Fruit fly (Drosophila melanogaster) whole organism, embryonic: ENCODE measurements around the gene CG16953.

Experiments used
- Adf1 ChIP-seq: fragments of 200-800 bp; sonication (Bioruptor generic); IDR thresholded peaks from 2 replicates; pipeline ENCODE4 v1.3.6; 2022; ENCODE audit warnings: missing biosample characterization, missing genetic modification characterization
- CG10654 ChIP-seq: fragments of 200-800 bp; sonication (Bioruptor generic); optimal IDR thresholded peaks from 2 replicates; lab custom pipeline; 2016; ENCODE audit warnings: missing biosample characterization, missing genetic modification characterization
- CG10959 ChIP-seq: fragments of 200-800 bp; sonication (Bioruptor generic); IDR thresholded peaks from 2 replicates; pipeline ENCODE4 v1.3.6; 2022; ENCODE audit warnings: missing biosample characterization, missing genetic modification characterization
- CG11247 ChIP-seq: fragments of 200-800 bp; sonication (Bioruptor generic); IDR thresholded peaks from 2 replicates; pipeline ENCODE4 v1.3.6; 2022; ENCODE audit warnings: missing biosample characterization, missing genetic modification characterization
- CG11695 ChIP-seq: fragments of 200-800 bp; sonication (Bioruptor generic); IDR thresholded peaks from 3 replicates; pipeline ENCODE4 v1.3.6; 2022; ENCODE audit warnings: missing biosample characterization, missing genetic modification characterization
- CG12391 ChIP-seq: fragments of 200-800 bp; sonication (Bioruptor generic); optimal IDR thresholded peaks from 3 replicates; lab custom pipeline; 2018; ENCODE audit warnings: missing biosample characterization, mild to moderate bottlenecking, missing genetic modification characterization, moderate library complexity
- CG17186 ChIP-seq: fragments of 200-800 bp; sonication (Bioruptor generic); optimal IDR thresholded peaks from 3 replicates; lab custom pipeline; 2017; ENCODE audit warnings: missing biosample characterization, missing genetic modification reagents, missing genetic modification characterization
- CG2199 ChIP-seq: fragments of 200-800 bp; sonication (Bioruptor generic); IDR thresholded peaks from 3 replicates; pipeline ENCODE4 v1.3.6; 2022; ENCODE audit warnings: missing biosample characterization, missing genetic modification characterization
- CG2712 ChIP-seq: fragments of 200-800 bp; optimal IDR thresholded peaks from 3 replicates; lab custom pipeline; 2019; ENCODE audit warnings: missing biosample characterization, mild to moderate bottlenecking, missing genetic modification characterization, moderate library complexity
- CG3726 ChIP-seq: fragments of 200-800 bp; sonication (Bioruptor generic); IDR thresholded peaks from 3 replicates; pipeline ENCODE4, ENCODE4 v1.3.6; 2022; ENCODE audit warnings: missing biosample characterization, missing genetic modification characterization
- CG6175 ChIP-seq: fragments of 200-800 bp; sonication (Bioruptor generic); IDR thresholded peaks from 3 replicates; pipeline ENCODE4 v1.3.6; 2022; ENCODE audit warnings: missing biosample characterization, missing genetic modification characterization
- CG7963 ChIP-seq: fragments of 200-800 bp; sonication (Bioruptor generic); IDR thresholded peaks from 3 replicates; pipeline ENCODE4 v1.3.6; 2022; ENCODE audit warnings: missing biosample characterization, missing genetic modification characterization; ENCODE audit not compliant: partially characterized antibody
- D19A ChIP-seq: fragments of 200-800 bp; optimal IDR thresholded peaks from 3 replicates; lab custom pipeline; 2019; ENCODE audit warnings: missing biosample characterization, mild to moderate bottlenecking, missing genetic modification characterization, moderate library complexity
- Drgx ChIP-seq: fragments of 200-800 bp; sonication (Bioruptor generic); IDR thresholded peaks from 2 replicates; pipeline ENCODE4 v1.3.6; 2022; ENCODE audit warnings: missing biosample characterization, missing genetic modification characterization
- GATAe ChIP-seq: fragments of 200-800 bp; sonication (Bioruptor generic); conservative IDR thresholded peaks from 2 replicates; pipeline ENCODE4 v1.3.6; 2022; ENCODE audit warnings: missing biosample characterization, missing genetic modification characterization
- Hey ChIP-seq: fragments of 200-800 bp; sonication (Bioruptor generic); optimal IDR thresholded peaks from 3 replicates; lab custom pipeline; 2018; ENCODE audit warnings: missing biosample characterization, mild to moderate bottlenecking, missing genetic modification characterization
- Med ChIP-seq: fragments of 200-800 bp; sonication (Bioruptor generic); peaks from one replicate; lab custom pipeline; 2016; ENCODE audit warnings: missing biosample characterization, missing genetic modification characterization, mild to moderate bottlenecking, inconsistent platforms, moderate library complexity
- Oaz ChIP-seq: fragments of 200-800 bp; sonication (Bioruptor generic); IDR thresholded peaks from 2 replicates; pipeline ENCODE4 v1.3.6; 2022; ENCODE audit warnings: missing biosample characterization, missing genetic modification characterization
- Sox102F ChIP-seq: fragments of 200-800 bp; sonication (Bioruptor generic); optimal IDR thresholded peaks from 2 replicates; lab custom pipeline; 2018; ENCODE audit warnings: missing biosample characterization, mild to moderate bottlenecking, missing genetic modification characterization, moderate library complexity
- YL-1 ChIP-seq: fragments of 200-800 bp; sonication (Bioruptor generic); optimal IDR thresholded peaks from 3 replicates; lab custom pipeline; 2017; ENCODE audit warnings: missing biosample characterization, mild to moderate bottlenecking, missing genetic modification characterization
- croc ChIP-seq: fragments of 200-800 bp; sonication (Bioruptor generic); conservative IDR thresholded peaks from 3 replicates; pipeline ENCODE4 v1.3.6; 2022; ENCODE audit warnings: missing biosample characterization, missing genetic modification characterization
- crol ChIP-seq: fragments of 200-800 bp; sonication (Bioruptor generic); IDR thresholded peaks from 2 replicates; pipeline ENCODE4 v1.3.6; 2022; ENCODE audit warnings: missing biosample characterization, missing genetic modification characterization
- dati ChIP-seq: fragments of 200-800 bp; sonication (Bioruptor generic); IDR thresholded peaks from 2 replicates; pipeline ENCODE4 v1.3.6; 2022; ENCODE audit warnings: missing biosample characterization, missing genetic modification characterization
- exex ChIP-seq: fragments of 200-800 bp; sonication (Bioruptor generic); optimal IDR thresholded peaks from 4 replicates; lab custom pipeline; 2018; ENCODE audit warnings: missing biosample characterization, mild to moderate bottlenecking, missing genetic modification characterization, moderate library complexity
- grn ChIP-seq: fragments of 200-800 bp; sonication (Bioruptor generic); optimal IDR thresholded peaks from 3 replicates; lab custom pipeline; 2017; ENCODE audit warnings: missing biosample characterization, missing genetic modification characterization
- hth ChIP-seq: fragments of >200 bp; optimal IDR thresholded peaks from 2 replicates; lab custom pipeline; 2017; ENCODE audit warnings: inconsistent platforms
- knrl ChIP-seq: fragments of 200-800 bp; sonication (Bioruptor generic); IDR thresholded peaks from 3 replicates; pipeline ENCODE4 v1.3.6; 2022; ENCODE audit warnings: missing biosample characterization, missing genetic modification characterization; ENCODE audit not compliant: partially characterized antibody
- lab ChIP-seq: fragments of 200-800 bp; sonication (Bioruptor generic); optimal IDR thresholded peaks from 3 replicates; lab custom pipeline; 2017; ENCODE audit warnings: missing biosample characterization, missing genetic modification characterization, mild to moderate bottlenecking, moderate library complexity, missing genetic modification reagents
- lbe ChIP-seq: fragments of 200-800 bp; sonication (Bioruptor generic); optimal IDR thresholded peaks from 2 replicates; lab custom pipeline; 2016; ENCODE audit warnings: missing biosample characterization, mild to moderate bottlenecking, missing genetic modification characterization
- lov ChIP-seq, 2 experiments: fragments of 200-800 bp in 1 of 2; fragments of >200 bp in 1 of 2; sonication (Bioruptor generic) in 1 of 2; IDR thresholded peaks in 1 of 2; optimal IDR thresholded peaks in 1 of 2; 2 replicates in 1 of 2; 3 replicates in 1 of 2; pipeline versions ENCODE4 v1.3.6 to Lab custom; 2017 to 2022; ENCODE audit warnings: missing biosample characterization in 1 of 2, missing genetic modification characterization in 1 of 2
- nau ChIP-seq: fragments of 200-800 bp; sonication (Bioruptor generic); optimal IDR thresholded peaks from 3 replicates; lab custom pipeline; 2017; ENCODE audit warnings: missing biosample characterization, mild to moderate bottlenecking, missing genetic modification characterization, missing genetic modification reagents
- nerfin-2 ChIP-seq: fragments of 200-800 bp; sonication (Bioruptor generic); IDR thresholded peaks from 2 replicates; pipeline ENCODE4 v1.3.6; 2022; ENCODE audit warnings: missing biosample characterization, missing genetic modification characterization; ENCODE audit not compliant: partially characterized antibody
- odd ChIP-seq: fragments of 200-800 bp; sonication (Bioruptor generic); optimal IDR thresholded peaks from 2 replicates; lab custom pipeline; 2017; ENCODE audit warnings: missing biosample characterization, mild to moderate bottlenecking, missing genetic modification characterization
- org-1 ChIP-seq: fragments of 200-800 bp; sonication (Bioruptor generic); optimal IDR thresholded peaks from 2 replicates; lab custom pipeline; 2017; ENCODE audit warnings: missing biosample characterization, missing genetic modification characterization
- pfk ChIP-seq: fragments of 200-800 bp; sonication (Bioruptor generic); optimal IDR thresholded peaks from 2 replicates; lab custom pipeline; 2018; ENCODE audit warnings: missing biosample characterization, mild to moderate bottlenecking, missing genetic modification characterization, moderate library complexity
- prd ChIP-seq, 3 experiments: fragments of >200 bp in 2 of 3; fragments of 200-800 bp in 1 of 3; sonication (Bioruptor generic) in 1 of 3; optimal IDR thresholded peaks in 2 of 3; IDR thresholded peaks in 1 of 3; 2 replicates in 2 of 3; 3 replicates in 1 of 3; pipeline versions ENCODE4 v1.3.6 to Lab custom; 2017 to 2022; ENCODE audit warnings: missing biosample characterization in 1 of 3, missing genetic modification characterization in 1 of 3
- salm ChIP-seq: fragments of 200-800 bp; sonication (Bioruptor generic); optimal IDR thresholded peaks from 2 replicates; lab custom pipeline; 2018; ENCODE audit warnings: missing biosample characterization, mild to moderate bottlenecking, missing genetic modification characterization
- slbo ChIP-seq: fragments of 200-800 bp; sonication (Bioruptor generic); IDR thresholded peaks from 2 replicates; pipeline ENCODE4 v1.3.6; 2022; ENCODE audit warnings: missing biosample characterization, missing genetic modification characterization
- stwl ChIP-seq: fragments of 200-800 bp; sonication (Bioruptor generic); optimal IDR thresholded peaks from 3 replicates; lab custom pipeline; 2018; ENCODE audit warnings: missing biosample characterization, mild to moderate bottlenecking, missing genetic modification characterization, moderate library complexity
- sug ChIP-seq: fragments of 200-800 bp; optimal IDR thresholded peaks from 2 replicates; lab custom pipeline; 2019; ENCODE audit warnings: missing biosample characterization, mild to moderate bottlenecking, missing genetic modification characterization, moderate library complexity
- tx ChIP-seq: fragments of 200-800 bp; sonication (Bioruptor generic); optimal IDR thresholded peaks from 2 replicates; lab custom pipeline; 2016; ENCODE audit warnings: missing biosample characterization, missing genetic modification characterization
- unpg ChIP-seq: fragments of 200-800 bp; sonication (Bioruptor generic); optimal IDR thresholded peaks from 3 replicates; lab custom pipeline; 2018; ENCODE audit warnings: missing biosample characterization, mild to moderate bottlenecking, missing genetic modification characterization, moderate library complexity
- zen ChIP-seq: fragments of 200-800 bp; sonication (Bioruptor generic); optimal IDR thresholded peaks from 3 replicates; lab custom pipeline; 2018; ENCODE audit warnings: missing biosample characterization, mild to moderate bottlenecking, missing genetic modification characterization, moderate library complexity

CG16953 gene

dm6 chr3R:20604078-20604477 is 18.4 kb upstream of the CG16953 start (continued):
- peak; percentile 78 for TF ChIP-seq nau
- TF ChIP-seq CG6175 (GFP tag; lab: Robert Waterston, UW) = peak; percentile 91
- peak; percentile 63 for TF ChIP-seq crol (GFP tag; lab: Robert Waterston, UW)
- 0 out of 2 replicates have a peak, but pooled peaks have one; percentile 15 for TF ChIP-seq slbo (GFP tag; lab: Robert Waterston, UW)
- peak; percentile 36; the same call in 1 of the 2 replicates for TF ChIP-seq Drgx (GFP tag; lab: Robert Waterston, UW)
- TF ChIP-seq CG11247 (GFP tag; lab: Robert Waterston, UW) = no peak
- TF ChIP-seq CG2199 (GFP tag; lab: Robert Waterston, UW) = no peak
- peak; percentile 79 for TF ChIP-seq Med (GFP tag; lab: Kevin White, UChicago)
- TF ChIP-seq lov (optimal IDR thresholded peaks at IDR 0.05; lab: Kevin White, UChicago) = no peak
- 0 out of 3 replicates have a peak, but pooled peaks have one; percentile 32 for TF ChIP-seq lov (GFP tag; IDR thresholded peaks at IDR 0.05; lab: Robert Waterston, UW)

DNA sequence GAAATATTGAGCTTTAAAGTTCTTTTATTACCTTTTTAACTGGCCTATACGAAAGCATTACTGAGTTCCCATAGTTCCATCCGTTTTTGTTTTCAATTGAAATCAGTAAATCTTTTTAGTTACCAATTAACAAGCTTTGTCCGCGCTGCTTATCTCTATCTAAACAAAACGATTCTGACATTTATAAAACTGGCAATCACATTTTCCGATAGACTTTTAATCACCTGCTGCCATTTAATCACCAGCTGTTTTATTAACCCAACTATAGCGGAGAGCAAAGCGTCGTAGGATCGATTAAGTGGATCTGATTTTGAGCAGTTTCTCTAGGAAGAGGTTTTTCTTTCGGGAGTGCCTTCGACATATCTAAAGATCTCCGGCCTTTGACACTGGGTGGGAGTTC is 17.0 kb upstream of the CG16953 start:
- TF ChIP-seq Hey (tag; lab: Kevin White, UChicago) (peak; percentile 30), odd (GFP tag; lab: Kevin White, UChicago) (no peak), Sox102F (GFP tag; lab: Kevin White, UChicago) (no peak), hth (lab: Kevin White, UChicago) (no peak), Adf1 (GFP tag; lab: Robert Waterston, UW) (no peak), org-1 (GFP tag; lab: Kevin White, UChicago) (no peak), CG3726 (GFP tag; lab: Robert Waterston, UW) (no peak), grn (GFP tag; lab: Kevin White, UChicago) (peak; percentile 40), lab (GFP tag; lab: Kevin White, UChicago) (no peak), salm (tag; lab: Kevin White, UChicago) (no peak), unpg (GFP tag; lab: Kevin White, UChicago) (no peak), CG10654 (GFP tag; lab: Kevin White, UChicago) (no peak), exex (peak; percentile 92), Oaz (GFP tag; lab: Robert Waterston, UW) (no peak), GATAe (GFP tag; lab: Robert Waterston, UW) (no peak), zen (no peak), nerfin-2 (GFP tag; lab: Robert Waterston, UW) (no peak), pfk (no peak), stwl (no peak), prd (optimal IDR thresholded peaks at IDR 0.05; lab: Kevin White, UChicago) (no peak), prd (GFP tag; IDR thresholded peaks at IDR 0.05; lab: Robert Waterston, UW) (no peak), D19A (no peak), croc (GFP tag; lab: Robert Waterston, UW) (no peak), CG10959 (no peak), YL-1 (no peak), CG11695 (no peak), tx (no peak), dati (GFP tag; lab: Robert Waterston, UW) (no peak), lbe (no peak), CG2712 (tag; lab: Kevin White, UChicago) (no peak), CG12391 (tag; lab: Kevin White, UChicago) (no peak), sug (tag; lab: Kevin White, UChicago) (peak; percentile 24), CG17186 (no peak), knrl (GFP tag; lab: Robert Waterston, UW) (no peak), CG7963 (GFP tag; lab: Robert Waterston, UW) (no peak)
